Worm (Caenorhabditis elegans) whole organism, L1 larva: ENCODE results near the gene C18E9.2.

Experiments used
- ama-1 ChIP-seq: fragments of 150-350 bp; optimal IDR thresholded peaks from 2 replicates; lab custom pipeline; 2014
- elt-3 ChIP-seq, 6 experiments: fragments of 150-350 bp in 1 of 6; sonication (generic microtip); optimal IDR thresholded peaks; 2 replicates each; lab custom pipeline; 2017 to 2018; ENCODE audit warnings: missing biosample characterization in 6 of 6, missing genetic modification characterization in 6 of 6, inconsistent platforms in 1 of 6
- fkh-10 ChIP-seq: sonication (generic microtip); optimal IDR thresholded peaks from 2 replicates; lab custom pipeline; 2017; ENCODE audit warnings: missing biosample characterization, missing genetic modification reagents, missing genetic modification characterization
- lin-15B ChIP-seq: fragments of 150-350 bp; sonication (generic microtip); optimal IDR thresholded peaks from 3 replicates; lab custom pipeline; 2014; ENCODE audit warnings: missing biosample characterization, missing genetic modification characterization
- mep-1 ChIP-seq: fragments of 150-350 bp; optimal IDR thresholded peaks from 2 replicates; lab custom pipeline; 2014; ENCODE audit warnings: missing biosample characterization, missing genetic modification characterization
- nhr-20 ChIP-seq: sonication (generic microtip); optimal IDR thresholded peaks from 2 replicates; lab custom pipeline; 2016; ENCODE audit warnings: mild to moderate bottlenecking, missing genetic modification characterization, missing compliant biosample characterization
- nhr-28 ChIP-seq: fragments of 150-350 bp; optimal IDR thresholded peaks from 2 replicates; lab custom pipeline; 2014; ENCODE audit warnings: missing biosample characterization, missing genetic modification characterization
- nhr-76 ChIP-seq: sonication (generic microtip); optimal IDR thresholded peaks from 2 replicates; lab custom pipeline; 2017; ENCODE audit warnings: missing biosample characterization, missing genetic modification characterization
- nhr-90 ChIP-seq: sonication (generic microtip); optimal IDR thresholded peaks from 2 replicates; lab custom pipeline; 2016; ENCODE audit warnings: mild to moderate bottlenecking, missing genetic modification characterization, missing compliant biosample characterization; ENCODE audit not compliant: poor library complexity
- pqm-1 ChIP-seq: sonication (generic microtip); optimal IDR thresholded peaks from 3 replicates; lab custom pipeline; 2017; ENCODE audit warnings: missing biosample characterization, missing genetic modification characterization
- tbx-2 ChIP-seq: sonication (generic microtip); optimal IDR thresholded peaks from 2 replicates; lab custom pipeline; 2016; ENCODE audit warnings: missing genetic modification characterization, missing compliant biosample characterization
- unc-62 ChIP-seq: fragments of 150-350 bp; optimal IDR thresholded peaks from 2 replicates; lab custom pipeline; 2014; ENCODE audit warnings: missing biosample characterization, missing genetic modification reagents, missing genetic modification characterization
- zag-1 ChIP-seq: fragments of 150-350 bp; optimal IDR thresholded peaks from 2 replicates; lab custom pipeline; 2014; ENCODE audit warnings: missing biosample characterization, missing genetic modification characterization

ce11 chrII:9010708-9011107, 45.9 kb downstream of the C18E9.2 start:
- TF ChIP-seq elt-3 (tag; optimal IDR thresholded peaks at IDR 0.05; lab: Kevin White, UChicago) (no peak), unc-62 (no peak), ama-1 (no peak), mep-1 (tag; lab: Kevin White, UChicago) (no peak), fkh-10 (GFP tag; lab: Kevin White, UChicago) (no peak), tbx-2 (tag; lab: Kevin White, UChicago) (no peak), zag-1 (tag; lab: Kevin White, UChicago) (no peak), nhr-90 (no peak), nhr-20 (tag; lab: Kevin White, UChicago) (no peak), nhr-28 (no peak), lin-15B (tag; lab: Kevin White, UChicago) (no peak), nhr-76 (no peak), pqm-1 (tag; lab: Kevin White, UChicago) (no peak)
